Fruit fly (Drosophila melanogaster) whole organism, adult: ENCODE data around the gene CG7685.

Source experiments
- CG11617 ChIP-seq: fragments of 200-800 bp; sonication (Bioruptor generic); optimal IDR thresholded peaks from 2 replicates; lab custom pipeline; 2017; ENCODE audit warnings: mild to moderate bottlenecking, missing biosample characterization, missing genetic modification reagents, missing genetic modification characterization
- CG33017 ChIP-seq: fragments of 200-800 bp; sonication (Bioruptor generic); optimal IDR thresholded peaks from 2 replicates; lab custom pipeline; 2018; ENCODE audit warnings: missing biosample characterization, mild to moderate bottlenecking, missing genetic modification characterization, moderate library complexity
- CG7101 ChIP-seq: fragments of 200-800 bp; sonication (Bioruptor generic); optimal IDR thresholded peaks from 2 replicates; lab custom pipeline; 2018; ENCODE audit warnings: missing biosample characterization, mild to moderate bottlenecking, missing genetic modification characterization, moderate library complexity
- Clk ChIP-seq: fragments of 200-800 bp; sonication (Bioruptor generic); optimal IDR thresholded peaks from 2 replicates; lab custom pipeline; 2017; ENCODE audit warnings: missing biosample characterization, missing genetic modification characterization
- Hr96 ChIP-seq: fragments of 200-800 bp; sonication (Bioruptor generic); optimal IDR thresholded peaks from 2 replicates; lab custom pipeline; 2016; ENCODE audit warnings: missing biosample characterization, missing genetic modification characterization
- cic ChIP-seq: fragments of 200-800 bp; sonication (Bioruptor generic); optimal IDR thresholded peaks from 2 replicates; lab custom pipeline; 2017; ENCODE audit warnings: missing biosample characterization, mild to moderate bottlenecking, missing genetic modification characterization, moderate library complexity
- kay ChIP-seq: fragments of 200-800 bp; sonication (Bioruptor generic); peaks from one replicate; lab custom pipeline; 2016; ENCODE audit warnings: missing biosample characterization, missing genetic modification characterization, borderline replicate concordance

DNA sequence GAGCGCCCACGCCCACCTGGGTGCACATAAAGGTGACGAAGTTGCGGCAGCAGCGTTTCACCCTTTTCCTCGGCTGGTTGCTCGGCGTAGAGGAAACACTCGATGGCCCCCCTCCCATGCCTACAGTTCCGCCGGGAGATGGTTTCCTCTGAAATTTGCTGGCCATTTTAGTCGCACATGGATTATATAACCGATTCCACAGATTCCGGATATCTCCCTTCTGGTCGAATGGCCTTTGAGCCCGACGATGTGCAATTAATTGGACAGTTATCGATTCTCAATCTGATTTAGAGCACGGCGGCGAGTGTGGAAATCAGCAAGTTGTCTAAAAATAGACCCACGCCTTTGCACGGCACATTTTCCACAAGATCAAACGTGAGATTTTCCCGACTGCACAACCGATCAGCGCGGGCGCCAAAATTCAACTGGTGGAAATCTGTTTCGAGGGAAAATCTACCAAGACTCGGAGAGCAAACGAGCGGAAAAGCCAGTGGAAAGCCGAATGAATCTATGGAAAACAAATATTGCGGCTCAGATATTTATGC is 6.5 kb downstream of the CG7685 start, which contains the start of gene CG10864:
- TF ChIP-seq CG11617 (GFP tag; lab: Kevin White, UChicago) (no peak), CG33017 (tag; lab: Kevin White, UChicago) (no peak), Clk (GFP tag; lab: Kevin White, UChicago) (no peak), CG7101 (tag; lab: Kevin White, UChicago) (no peak), Hr96 (no peak), cic (no peak), kay (GFP tag; lab: Kevin White, UChicago) (no peak)
